Worm (Caenorhabditis elegans) whole organism, midembryonic: ENCODE results near the gene Y43B11AR.1.

Experiments
- cog-1 ChIP-seq: sonication (generic microtip); optimal IDR thresholded peaks from 2 replicates; lab custom pipeline; 2016; ENCODE audit warnings: missing genetic modification characterization, missing compliant biosample characterization
- flt-1 ChIP-seq: fragments of 200-800 bp; sonication (Bioruptor generic); IDR thresholded peaks from 2 replicates; pipeline ENCODE4 v1.3.6; 2022; ENCODE audit warnings: missing genetic modification characterization, missing compliant biosample characterization
- klf-2 ChIP-seq: fragments of 200-800 bp; sonication (Bioruptor generic); conservative IDR thresholded peaks from 2 replicates; pipeline ENCODE4 v1.3.6; 2022; ENCODE audit warnings: missing genetic modification reagents, missing genetic modification characterization, missing compliant biosample characterization
- ref-1 ChIP-seq: fragments of 200-800 bp; sonication (Bioruptor generic); conservative IDR thresholded peaks from 2 replicates; pipeline ENCODE4 v1.3.6; 2022; ENCODE audit warnings: missing genetic modification reagents, missing genetic modification characterization, missing compliant biosample characterization
- tab-1 ChIP-seq: fragments of 200-800 bp; sonication (Bioruptor generic); IDR thresholded peaks from 2 replicates; pipeline ENCODE4 v1.3.6; 2022; ENCODE audit warnings: missing genetic modification characterization, missing compliant biosample characterization
- ztf-23 ChIP-seq: fragments of 200-800 bp; sonication (Bioruptor generic); IDR thresholded peaks from 2 replicates; pipeline ENCODE4 v1.3.6; 2022; ENCODE audit warnings: missing genetic modification reagents, missing genetic modification characterization, missing compliant biosample characterization

DNA sequence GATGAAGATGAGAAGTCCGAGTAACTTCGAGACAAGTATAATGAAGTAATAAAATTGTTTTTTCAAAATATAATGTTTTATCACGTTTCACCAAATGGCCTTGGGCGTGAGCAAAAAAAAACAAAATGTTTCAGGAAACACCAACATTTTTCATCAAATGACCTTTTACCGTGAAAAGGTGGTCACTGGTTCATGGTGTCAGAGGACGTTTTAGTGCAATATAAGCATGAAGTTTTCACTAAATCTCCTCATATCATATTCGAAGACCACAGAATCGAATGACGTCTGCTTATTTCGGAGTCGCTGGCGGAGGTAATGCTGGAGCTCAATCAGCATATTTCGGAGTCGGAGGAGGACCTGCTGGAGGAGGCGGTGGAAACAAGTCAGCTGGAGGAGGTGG, 30.0 kb downstream of the Y43B11AR.1 start, which contains the start of the genes ZC477.7 and ssq-3:
- TF ChIP-seq ref-1 (GFP tag; lab: Robert Waterston, UW) (no peak), flt-1 (GFP tag; lab: Robert Waterston, UW) (no peak), klf-2 (no peak), ztf-23 (GFP tag; lab: Robert Waterston, UW) (no peak), cog-1 (tag; lab: Kevin White, UChicago) (no peak), tab-1 (GFP tag; lab: Robert Waterston, UW) (no peak)
